Fruit fly (Drosophila melanogaster) whole organism, embryonic: ENCODE measurements around the gene CG14420.

Source experiments
- CG1832 ChIP-seq: fragments of 200-800 bp; sonication (Bioruptor generic); optimal IDR thresholded peaks from 2 replicates; lab custom pipeline; 2017; ENCODE audit warnings: missing biosample characterization, mild to moderate bottlenecking, missing genetic modification characterization, inconsistent platforms
- CG6765 ChIP-seq: fragments of 200-800 bp; sonication (Bioruptor generic); optimal IDR thresholded peaks from 3 replicates; lab custom pipeline; 2017; ENCODE audit warnings: missing biosample characterization, mild to moderate bottlenecking, missing genetic modification characterization
- CG9817 ChIP-seq: fragments of 200-800 bp; sonication (Bioruptor generic); optimal IDR thresholded peaks from 2 replicates; lab custom pipeline; 2018; ENCODE audit warnings: missing biosample characterization, mild to moderate bottlenecking, missing genetic modification characterization, moderate library complexity
- Fer1 ChIP-seq: fragments of 200-800 bp; sonication (Bioruptor generic); optimal IDR thresholded peaks from 2 replicates; lab custom pipeline; 2017; ENCODE audit warnings: missing biosample characterization, mild to moderate bottlenecking, missing genetic modification characterization
- PHDP ChIP-seq: fragments of 200-800 bp; sonication (Bioruptor generic); optimal IDR thresholded peaks from 3 replicates; lab custom pipeline; 2018; ENCODE audit warnings: missing biosample characterization, mild to moderate bottlenecking, missing genetic modification characterization, moderate library complexity
- chm ChIP-seq: fragments of 200-800 bp; sonication (Bioruptor generic); IDR thresholded peaks from 2 replicates; pipeline ENCODE4 v1.3.6; 2022; ENCODE audit warnings: missing biosample characterization, missing genetic modification characterization
- grau ChIP-seq: fragments of 200-800 bp; optimal IDR thresholded peaks from 3 replicates; lab custom pipeline; 2019; ENCODE audit warnings: missing biosample characterization, mild to moderate bottlenecking, missing genetic modification characterization, moderate library complexity
- ham ChIP-seq: fragments of 200-800 bp; sonication (Bioruptor generic); IDR thresholded peaks from 2 replicates; pipeline ENCODE4 v1.3.6; 2022; ENCODE audit warnings: missing biosample characterization, missing genetic modification characterization
- nau ChIP-seq: fragments of 200-800 bp; sonication (Bioruptor generic); optimal IDR thresholded peaks from 3 replicates; lab custom pipeline; 2017; ENCODE audit warnings: missing biosample characterization, mild to moderate bottlenecking, missing genetic modification characterization, missing genetic modification reagents
- run ChIP-seq: fragments of 200-800 bp; sonication (Bioruptor generic); optimal IDR thresholded peaks from 3 replicates; lab custom pipeline; 2018; ENCODE audit warnings: missing biosample characterization, mild to moderate bottlenecking, missing genetic modification characterization
- usp ChIP-seq: fragments of >200 bp; optimal IDR thresholded peaks from 2 replicates; lab custom pipeline; 2017; ENCODE audit warnings: missing biosample characterization, missing genetic modification characterization
- zfh2 ChIP-seq: fragments of 200-800 bp; sonication (Bioruptor generic); optimal IDR thresholded peaks from 2 replicates; lab custom pipeline; 2016; ENCODE audit warnings: missing biosample characterization, missing genetic modification characterization

- TF ChIP-seq CG9817, result no peak
- TF ChIP-seq ham (GFP tag; lab: Robert Waterston, UW), result no peak
- TF ChIP-seq zfh2, result no peak
- TF ChIP-seq chm (GFP tag; lab: Robert Waterston, UW), result no peak
- no peak for TF ChIP-seq CG6765 (GFP tag; lab: Kevin White, UChicago)
- TF ChIP-seq grau (tag; lab: Kevin White, UChicago), result no peak
- TF ChIP-seq CG1832 (GFP tag; lab: Kevin White, UChicago), result no peak
- no peak for TF ChIP-seq usp (GFP tag; lab: Kevin White, UChicago)
- TF ChIP-seq Fer1 (GFP tag; lab: Kevin White, UChicago), result no peak
- no peak for TF ChIP-seq run (tag; lab: Kevin White, UChicago)
- no peak for TF ChIP-seq PHDP
- no peak for TF ChIP-seq nau (GFP tag; lab: Kevin White, UChicago)
Observed at dm6 chrX:2945103-2945502, 6.4 kb downstream of the CG14420 start, which contains the start of gene CG14423.
